Worm (Caenorhabditis elegans): ENCODE measurements around the gene F45E6.1.
A peak's percentile ranks its signal among the peaks of the same experiment; 100 is the strongest.

Gene F45E6.1

ce11 chrX:12461557-12461956, 15.7 kb downstream of the F45E6.1 start, which contains the start of gene odr-7:
Gene odr-7, minus strand, starts transcription at chrX:12461657.
- TF ChIP-seq T20F7.1 (GFP tag; optimal IDR thresholded peaks at IDR 0.05) (no peak), Y75B8A.6 (GFP tag; IDR thresholded peaks at IDR 0.05) (no peak), nhr-25 (tag; optimal IDR thresholded peaks at IDR 0.05; ENCODE audit: borderline replicate concordance, insufficient read depth) (no peak), sdz-12 (GFP tag; optimal IDR thresholded peaks at IDR 0.05) (no peak), spr-1 (tag; optimal IDR thresholded peaks at IDR 0.05) (no peak), lin-15B (tag; optimal IDR thresholded peaks at IDR 0.05) (no peak), egl-27 (tag; optimal IDR thresholded peaks at IDR 0.05) (no peak), nhr-48 (tag; optimal IDR thresholded peaks at IDR 0.05) (no peak), nhr-42 (GFP tag; IDR thresholded peaks at IDR 0.05) (no peak), F26F4.8 (GFP tag; conservative IDR thresholded peaks at IDR 0.05) (no peak)

ce11 chrX:12458021-12458420, 19.2 kb downstream of the F45E6.1 start:
- peak; percentile 34 for TF ChIP-seq nhr-25 (tag; optimal IDR thresholded peaks at IDR 0.05; ENCODE audit: borderline replicate concordance, insufficient read depth)
- TF ChIP-seq ceh-82 (tag; optimal IDR thresholded peaks at IDR 0.05): no peak
- peak; percentile 71; the same call in 1 of the 2 replicates for TF ChIP-seq Y48G9A.11 (GFP tag; IDR thresholded peaks at IDR 0.05)
- TF ChIP-seq snpc-4 (tag; optimal IDR thresholded peaks at IDR 0.05): no peak
- TF ChIP-seq lir-3 (tag; optimal IDR thresholded peaks at IDR 0.05): peak; percentile 76
- peak; percentile 49 for TF ChIP-seq mxl-3 (GFP tag; optimal IDR thresholded peaks at IDR 0.05)
- TF ChIP-seq dmd-6 (GFP tag; IDR thresholded peaks at IDR 0.05): peak; percentile 69
- no peak for TF ChIP-seq skn-1 (tag; optimal IDR thresholded peaks at IDR 0.05)
- TF ChIP-seq dpl-1 (GFP tag; optimal IDR thresholded peaks at IDR 0.05): peak; percentile 30
- TF ChIP-seq Y105C5A.15 (GFP tag; IDR thresholded peaks at IDR 0.05): no peak
- peak; percentile 86 for TF ChIP-seq F26F4.8 (GFP tag; conservative IDR thresholded peaks at IDR 0.05)
- peak; percentile 90 for TF ChIP-seq egl-43 (GFP tag; IDR thresholded peaks at IDR 0.05)
- TF ChIP-seq zfp-2 (tag; optimal IDR thresholded peaks at IDR 0.05): peak; percentile 55
- peak; percentile 42 for TF ChIP-seq dve-1 (tag; optimal IDR thresholded peaks at IDR 0.05; ENCODE audit: insufficient read depth)
- peak; percentile 77 for TF ChIP-seq mep-1 (tag; optimal IDR thresholded peaks at IDR 0.05)
- no peak for TF ChIP-seq daf-8 (GFP tag; IDR thresholded peaks at IDR 0.05)
- no peak for TF ChIP-seq mxl-2 (GFP tag; conservative IDR thresholded peaks at IDR 0.05)
- TF ChIP-seq ztf-11 (tag; optimal IDR thresholded peaks at IDR 0.05): no peak
- TF ChIP-seq fkh-10 (GFP tag; optimal IDR thresholded peaks at IDR 0.05): no peak
- TF ChIP-seq zip-11 (GFP tag; IDR thresholded peaks at IDR 0.05): peak; percentile 46; the same call in 1 of the 2 replicates
- peak; percentile 85 for TF ChIP-seq madf-9 (GFP tag; conservative IDR thresholded peaks at IDR 0.05)
- TF ChIP-seq ces-1 (GFP tag; optimal IDR thresholded peaks at IDR 0.05): no peak
- no peak for TF ChIP-seq ama-1 (optimal IDR thresholded peaks at IDR 0.05)
- TF ChIP-seq ceh-44 (GFP tag; IDR thresholded peaks at IDR 0.05): peak; percentile 75; the same call in 1 of the 2 replicates
- TF ChIP-seq nhr-111 (GFP tag; optimal IDR thresholded peaks at IDR 0.05): peak; percentile 57
- 0 out of 2 replicates have a peak, but pooled peaks have one; percentile 65 for TF ChIP-seq nhr-42 (GFP tag; IDR thresholded peaks at IDR 0.05)
- no peak for TF ChIP-seq nhr-11 (tag; optimal IDR thresholded peaks at IDR 0.05)
- TF ChIP-seq D1046.2 (GFP tag; IDR thresholded peaks at IDR 0.05): no peak
- TF ChIP-seq lin-13 (GFP tag; optimal IDR thresholded peaks at IDR 0.05): peak; percentile 60
- TF ChIP-seq Y75B8A.6 (GFP tag; IDR thresholded peaks at IDR 0.05): no peak
- no peak for TF ChIP-seq lsy-2 (tag; optimal IDR thresholded peaks at IDR 0.05)
- peak; percentile 76 for TF ChIP-seq lin-38 (GFP tag; IDR thresholded peaks at IDR 0.05)
- peak; percentile 70 for TF ChIP-seq hmg-1.1 (GFP tag; IDR thresholded peaks at IDR 0.05)
- peak; percentile 94 for TF ChIP-seq dmd-8 (GFP tag; IDR thresholded peaks at IDR 0.05)
- TF ChIP-seq F10B5.3 (tag; optimal IDR thresholded peaks at IDR 0.05): peak; percentile 67
- TF ChIP-seq lim-7 (GFP tag; IDR thresholded peaks at IDR 0.05): peak; percentile 90
- peak; percentile 79 for TF ChIP-seq spr-1 (tag; optimal IDR thresholded peaks at IDR 0.05)
- TF ChIP-seq lin-1 (GFP tag; IDR thresholded peaks at IDR 0.05): peak; percentile 69; the same call in 1 of the 2 replicates
- TF ChIP-seq nhr-41 (GFP tag; IDR thresholded peaks at IDR 0.05): 0 out of 2 replicates have a peak, but pooled peaks have one; percentile 26
- peak; percentile 84 for TF ChIP-seq zip-2 (tag; optimal IDR thresholded peaks at IDR 0.05)
- TF ChIP-seq lin-29 (GFP tag; IDR thresholded peaks at IDR 0.05): peak; percentile 56; the same call in 1 of the 2 replicates
- no peak for TF ChIP-seq pqm-1 (tag; optimal IDR thresholded peaks at IDR 0.05)
- no peak for TF ChIP-seq attf-4 (tag; optimal IDR thresholded peaks at IDR 0.05)
- TF ChIP-seq hlh-11 (tag; optimal IDR thresholded peaks at IDR 0.05): peak; percentile 67
